Worm (Caenorhabditis elegans) whole organism, early embryonic: ENCODE data around the gene fbxa-35.

Source experiments
- B0310.2 ChIP-seq: sonication (generic microtip); optimal IDR thresholded peaks from 2 replicates; lab custom pipeline; 2016; ENCODE audit warnings: mild to moderate bottlenecking, missing genetic modification characterization, missing compliant biosample characterization
- F13C5.2 ChIP-seq: sonication (generic microtip); optimal IDR thresholded peaks from 2 replicates; lab custom pipeline; 2017; ENCODE audit warnings: mild to moderate bottlenecking, missing genetic modification characterization, inconsistent platforms, missing compliant biosample characterization
- aly-1 ChIP-seq: sonication (generic microtip); optimal IDR thresholded peaks from 2 replicates; lab custom pipeline; 2016; ENCODE audit warnings: missing genetic modification characterization, missing compliant biosample characterization
- ama-1 ChIP-seq: fragments of 150-350 bp; optimal IDR thresholded peaks from 2 replicates; lab custom pipeline; 2014
- ceh-13 ChIP-seq: fragments of 200-800 bp; sonication (Bioruptor generic); optimal IDR thresholded peaks from 2 replicates; lab custom pipeline; 2018; ENCODE audit warnings: mild to moderate bottlenecking, missing genetic modification characterization, missing compliant biosample characterization
- ceh-36 ChIP-seq: sonication (generic microtip); optimal IDR thresholded peaks from 2 replicates; lab custom pipeline; 2016; ENCODE audit warnings: missing genetic modification characterization, inconsistent platforms, missing compliant biosample characterization
- ets-7 ChIP-seq: sonication (generic microtip); optimal IDR thresholded peaks from 2 replicates; lab custom pipeline; 2016; ENCODE audit warnings: missing genotype, missing genetic modification characterization, missing compliant biosample characterization
- flt-1 ChIP-seq: fragments of 200-800 bp; sonication (Bioruptor generic); IDR thresholded peaks from 2 replicates; pipeline ENCODE4 v1.3.6; 2022; ENCODE audit warnings: missing genetic modification characterization, missing compliant biosample characterization
- hmbx-1 ChIP-seq: sonication (generic microtip); optimal IDR thresholded peaks from 2 replicates; lab custom pipeline; 2016; ENCODE audit warnings: mild to moderate bottlenecking, missing genetic modification characterization, missing compliant biosample characterization
- hmg-4 ChIP-seq: fragments of 200-800 bp; sonication (Bioruptor generic); optimal IDR thresholded peaks from 2 replicates; lab custom pipeline; 2018; ENCODE audit warnings: mild to moderate bottlenecking, missing genetic modification characterization, missing compliant biosample characterization
- hnd-1 ChIP-seq: sonication (generic microtip); optimal IDR thresholded peaks from 2 replicates; lab custom pipeline; 2016; ENCODE audit warnings: missing genetic modification characterization, missing compliant biosample characterization
- pes-1 ChIP-seq: fragments of 200-800 bp; sonication (Bioruptor generic); IDR thresholded peaks from 2 replicates; pipeline ENCODE4 v1.3.6; 2022; ENCODE audit warnings: missing genetic modification reagents, missing genetic modification characterization, missing compliant biosample characterization
- scrt-1 ChIP-seq: fragments of 200-800 bp; sonication (Bioruptor generic); IDR thresholded peaks from 2 replicates; pipeline ENCODE4 v1.3.6; 2022; ENCODE audit warnings: missing genetic modification characterization, missing compliant biosample characterization
- sea-1 ChIP-seq: fragments of 200-800 bp; sonication (Bioruptor generic); conservative IDR thresholded peaks from 2 replicates; pipeline ENCODE4 v1.3.6; 2022; ENCODE audit warnings: missing genetic modification characterization, missing compliant biosample characterization
- tbx-11 ChIP-seq: fragments of 200-800 bp; sonication (Bioruptor generic); IDR thresholded peaks from 2 replicates; pipeline ENCODE4 v1.3.6; 2022; ENCODE audit warnings: missing genetic modification characterization, missing compliant biosample characterization
- tbx-37 ChIP-seq: fragments of 200-800 bp; sonication (Bioruptor generic); conservative IDR thresholded peaks from 2 replicates; pipeline ENCODE4 v1.3.6; 2022; ENCODE audit warnings: missing genetic modification reagents, missing genetic modification characterization, missing compliant biosample characterization
- tra-4 ChIP-seq: sonication (generic microtip); optimal IDR thresholded peaks from 2 replicates; lab custom pipeline; 2017; ENCODE audit warnings: missing genetic modification characterization, missing compliant biosample characterization

The fbxa-35 gene

ce11 chrIII:1289139-1289538 lies 6.3 kb upstream of the fbxa-35 start:
- TF ChIP-seq tra-4 (tag; lab: Kevin White, UChicago) (no peak), ets-7 (tag; lab: Kevin White, UChicago) (no peak), scrt-1 (GFP tag; lab: Robert Waterston, UW) (no peak), hmg-4 (no peak), hnd-1 (tag; lab: Kevin White, UChicago) (no peak), ceh-13 (GFP tag; lab: Kevin White, UChicago) (no peak), B0310.2 (no peak), tbx-11 (GFP tag; lab: Robert Waterston, UW) (no peak), sea-1 (GFP tag; lab: Robert Waterston, UW) (no peak), F13C5.2 (tag; lab: Kevin White, UChicago) (no peak), aly-1 (tag; lab: Kevin White, UChicago) (no peak)

- TF ChIP-seq F13C5.2 (tag; lab: Kevin White, UChicago) (no peak), ceh-36 (tag; lab: Kevin White, UChicago) (no peak), tbx-37 (GFP tag; lab: Robert Waterston, UW) (no peak)
These were observed 2.3 kb upstream of the fbxa-35 start, which contains the start of gene fbxa-36 for ce11 chrIII:1293135-1293534. Gene fbxa-36 (minus strand): TSS chrIII:1293235.

- TF ChIP-seq ets-7 (tag; lab: Kevin White, UChicago): no peak
- TF ChIP-seq scrt-1 (GFP tag; lab: Robert Waterston, UW): no peak
- TF ChIP-seq ceh-13 (GFP tag; lab: Kevin White, UChicago): no peak
These were observed 2.1 kb downstream of the fbxa-35 start, which contains the start of gene fbxa-28 for ce11 chrIII:1297604-1298003. Gene fbxa-28 (plus strand): TSS chrIII:1297904.

- TF ChIP-seq F13C5.2 (tag; lab: Kevin White, UChicago) (no peak), ceh-13 (GFP tag; lab: Kevin White, UChicago) (no peak), ama-1 (no peak), hnd-1 (tag; lab: Kevin White, UChicago) (no peak), B0310.2 (no peak), pes-1 (no peak), aly-1 (tag; lab: Kevin White, UChicago) (no peak)
These were observed 7.9 kb downstream of the fbxa-35 start, which contains the start of gene fbxa-75 for ce11 chrIII:1303414-1303813. Gene fbxa-75 (plus strand): TSS chrIII:1303714.

ce11 chrIII:1307333-1307732 lies 11.9 kb downstream of the fbxa-35 start:
- no peak for TF ChIP-seq hnd-1 (tag; lab: Kevin White, UChicago)
- TF ChIP-seq aly-1 (tag; lab: Kevin White, UChicago): no peak
- no peak for TF ChIP-seq ceh-36 (tag; lab: Kevin White, UChicago)
- TF ChIP-seq tbx-11 (GFP tag; lab: Robert Waterston, UW): no peak
- TF ChIP-seq flt-1 (GFP tag; lab: Robert Waterston, UW): no peak
- no peak for TF ChIP-seq sea-1 (GFP tag; lab: Robert Waterston, UW)
- TF ChIP-seq ama-1: no peak
- TF ChIP-seq hmbx-1 (tag; lab: Kevin White, UChicago): no peak
- no peak for TF ChIP-seq ceh-13 (GFP tag; lab: Kevin White, UChicago)
- TF ChIP-seq tra-4 (tag; lab: Kevin White, UChicago): no peak
- no peak for TF ChIP-seq tbx-37 (GFP tag; lab: Robert Waterston, UW)

- TF ChIP-seq tbx-11 (GFP tag; lab: Robert Waterston, UW): no peak
- no peak for TF ChIP-seq pes-1
- TF ChIP-seq tbx-37 (GFP tag; lab: Robert Waterston, UW): no peak
- TF ChIP-seq scrt-1 (GFP tag; lab: Robert Waterston, UW): no peak
These were observed 12.7 kb downstream of the fbxa-35 start, which contains the start of gene fbxa-79 for ce11 chrIII:1308209-1308608. Gene fbxa-79 (minus strand): TSS chrIII:1308294.

ce11 chrIII:1308887-1309286 lies 13.4 kb downstream of the fbxa-35 start, which contains the start of gene Y82E9BL.12:
Gene Y82E9BL.12 (plus strand): TSS chrIII:1309187.
- TF ChIP-seq tra-4 (tag; lab: Kevin White, UChicago) (no peak), hmbx-1 (tag; lab: Kevin White, UChicago) (no peak), F13C5.2 (tag; lab: Kevin White, UChicago) (no peak), scrt-1 (GFP tag; lab: Robert Waterston, UW) (no peak), sea-1 (GFP tag; lab: Robert Waterston, UW) (no peak), ceh-13 (GFP tag; lab: Kevin White, UChicago) (no peak), aly-1 (tag; lab: Kevin White, UChicago) (no peak), tbx-37 (GFP tag; lab: Robert Waterston, UW) (no peak), ceh-36 (tag; lab: Kevin White, UChicago) (no peak), ets-7 (tag; lab: Kevin White, UChicago) (no peak), flt-1 (GFP tag; lab: Robert Waterston, UW) (no peak), ama-1 (no peak), hnd-1 (tag; lab: Kevin White, UChicago) (no peak), pes-1 (no peak), tbx-11 (GFP tag; lab: Robert Waterston, UW) (no peak), hmg-4 (no peak), B0310.2 (no peak)

- TF ChIP-seq scrt-1 (GFP tag; lab: Robert Waterston, UW) (no peak), tra-4 (tag; lab: Kevin White, UChicago) (no peak), pes-1 (no peak), tbx-37 (GFP tag; lab: Robert Waterston, UW) (no peak), hmbx-1 (tag; lab: Kevin White, UChicago) (no peak), ceh-36 (tag; lab: Kevin White, UChicago) (no peak), tbx-11 (GFP tag; lab: Robert Waterston, UW) (no peak), sea-1 (GFP tag; lab: Robert Waterston, UW) (no peak), hnd-1 (tag; lab: Kevin White, UChicago) (no peak), flt-1 (GFP tag; lab: Robert Waterston, UW) (no peak), ceh-13 (GFP tag; lab: Kevin White, UChicago) (no peak), F13C5.2 (tag; lab: Kevin White, UChicago) (no peak), ama-1 (no peak), B0310.2 (no peak), aly-1 (tag; lab: Kevin White, UChicago) (no peak), hmg-4 (no peak), ets-7 (tag; lab: Kevin White, UChicago) (no peak)
These were observed 15.9 kb downstream of the fbxa-35 start for ce11 chrIII:1311367-1311766.
